Worm (Caenorhabditis elegans) whole organism, late embryonic: Measurements from ENCODE around the gene ckk-1.

Experiments used
- dmd-4 ChIP-seq: sonication (generic microtip); optimal IDR thresholded peaks from 2 replicates; lab custom pipeline; 2016; ENCODE audit warnings: borderline replicate concordance, missing genetic modification characterization, missing compliant biosample characterization
- hlh-30 ChIP-seq: sonication (generic microtip); optimal IDR thresholded peaks from 2 replicates; lab custom pipeline; 2017; ENCODE audit warnings: antibody characterized with exemption, missing genetic modification characterization, missing compliant biosample characterization; ENCODE audit not compliant: insufficient read depth

DNA sequence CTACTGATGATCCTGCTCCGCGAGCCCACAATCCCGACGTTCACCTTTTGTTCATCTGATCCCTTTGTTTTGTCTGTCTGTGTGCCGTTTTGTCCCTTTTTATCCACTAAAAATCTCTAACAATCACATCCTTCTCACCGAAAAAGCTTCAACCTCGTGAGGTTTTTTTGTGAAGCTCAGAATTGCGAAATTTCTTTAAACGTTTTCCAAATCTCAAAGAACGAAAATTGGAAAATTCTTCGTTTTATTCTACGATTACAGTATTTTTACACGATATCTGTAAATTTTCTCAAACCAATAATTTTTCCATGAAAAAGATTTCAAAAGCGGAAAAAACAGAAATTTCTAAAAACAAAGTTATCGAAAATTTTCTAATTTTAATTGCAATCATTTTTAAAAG, 38.9 kb downstream of the ckk-1 start:
- TF ChIP-seq hlh-30 (tag; lab: Kevin White, UChicago) (no peak), dmd-4 (tag; lab: Kevin White, UChicago) (no peak)
